Worm (Caenorhabditis elegans): ENCODE data around the gene clec-75.

DNA sequence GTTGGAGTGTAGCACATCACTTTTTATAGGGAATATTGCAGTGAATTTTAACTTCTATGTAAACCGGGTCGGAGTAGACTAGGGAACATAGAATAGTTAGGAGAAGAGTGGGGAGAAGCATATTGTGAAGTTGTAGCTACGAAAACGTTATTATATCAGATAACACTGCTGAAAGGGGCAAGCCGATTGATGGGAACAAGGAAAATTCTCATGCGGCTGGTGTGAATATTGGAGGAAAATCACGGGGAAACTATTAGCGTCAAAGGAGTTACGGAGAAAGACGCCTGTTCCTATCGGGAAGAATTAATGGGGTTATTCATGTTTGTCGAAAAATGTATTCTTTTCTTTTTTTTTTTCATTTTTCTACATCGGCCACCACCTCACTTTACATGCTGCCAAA lies 32.8 kb downstream of the clec-75 start, which contains the start of gene F47C12.6:
- no peak for TF ChIP-seq him-1 (tag; optimal IDR thresholded peaks at IDR 0.05)
- TF ChIP-seq W03F9.2 (tag; optimal IDR thresholded peaks at IDR 0.05), result no peak
